Fruit fly (Drosophila melanogaster): ENCODE measurements around the gene CG34268.

The CG34268 gene

dm6 chr3L:500351-501015, at the start of gene CG34268, which contains the start of gene CG34267:
Gene CG34268, plus strand, starts transcription at chr3L:500965.
Gene CG34267, minus strand, starts transcription at chr3L:500451.
- no peak for TF ChIP-seq brk (GFP tag; optimal IDR thresholded peaks at IDR 0.05)
- no peak for TF ChIP-seq HLH106 (tag; optimal IDR thresholded peaks at IDR 0.05)
- no peak for TF ChIP-seq CG9705 (GFP tag; optimal IDR thresholded peaks at IDR 0.05)
- no peak for TF ChIP-seq Hr78 (GFP tag; optimal IDR thresholded peaks at IDR 0.05)
- no peak for TF ChIP-seq fru (GFP tag; optimal IDR thresholded peaks at IDR 0.05)
- TF ChIP-seq psq (GFP tag; optimal IDR thresholded peaks at IDR 0.05): no peak
- no peak for TF ChIP-seq dl (GFP tag; optimal IDR thresholded peaks at IDR 0.05; ENCODE audit: insufficient read depth in 1 of 2, partially characterized antibody in 2 of 2)
- no peak for TF ChIP-seq dsf (GFP tag; optimal IDR thresholded peaks at IDR 0.05; ENCODE audit: borderline replicate concordance)
- TF ChIP-seq jim (GFP tag; optimal IDR thresholded peaks at IDR 0.05): no peak
- no peak for TF ChIP-seq Dif (GFP tag; optimal IDR thresholded peaks at IDR 0.05; ENCODE audit: partially characterized antibody)
- no peak for TF ChIP-seq Hr83 (GFP tag; optimal IDR thresholded peaks at IDR 0.05; ENCODE audit: poor library complexity, severe bottlenecking)
- TF ChIP-seq CrebA (GFP tag; optimal IDR thresholded peaks at IDR 0.05; ENCODE audit: borderline replicate concordance): no peak
- TF ChIP-seq Hnf4 (GFP tag; optimal IDR thresholded peaks at IDR 0.05): no peak

dm6 chr3L:454802-455579, 45.8 kb upstream of the CG34268 start:
- TF ChIP-seq pan (optimal IDR thresholded peaks at IDR 0.05) (no peak), br (GFP tag; optimal IDR thresholded peaks at IDR 0.05) (no peak)

dm6 chr3L:456378-456777, 44.4 kb upstream of the CG34268 start:
- TF ChIP-seq Abd-B (GFP tag; optimal IDR thresholded peaks at IDR 0.05) (no peak), CG9705 (GFP tag; optimal IDR thresholded peaks at IDR 0.05) (no peak), Jra (GFP tag; optimal IDR thresholded peaks at IDR 0.05) (no peak)

DNA sequence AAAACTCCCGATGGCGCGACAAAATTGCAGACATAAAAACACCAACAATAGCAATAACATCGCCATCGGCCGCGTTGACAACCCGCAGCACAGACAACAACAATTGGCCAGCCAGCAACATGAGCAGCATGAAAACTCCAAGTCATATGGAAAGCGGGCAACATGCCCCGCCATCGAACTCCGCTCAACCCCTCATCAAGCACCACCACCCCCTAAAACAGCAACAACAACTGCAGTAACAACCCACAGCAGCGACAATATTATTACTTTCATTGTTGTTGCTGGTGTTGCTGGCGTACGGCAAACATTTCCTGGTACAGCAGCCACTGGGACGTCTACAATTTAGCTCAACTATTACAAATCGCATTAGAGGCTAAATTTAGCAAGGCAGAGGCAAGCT, 43.4 kb upstream of the CG34268 start:
- no peak for TF ChIP-seq woc (GFP tag; optimal IDR thresholded peaks at IDR 0.05)
- no peak for TF ChIP-seq CrebA (GFP tag; optimal IDR thresholded peaks at IDR 0.05; ENCODE audit: borderline replicate concordance)
- no peak for TF ChIP-seq Abd-B (GFP tag; optimal IDR thresholded peaks at IDR 0.05)
- TF ChIP-seq Hnf4 (GFP tag; optimal IDR thresholded peaks at IDR 0.05): no peak
- TF ChIP-seq sv (GFP tag; optimal IDR thresholded peaks at IDR 0.05): no peak
- TF ChIP-seq br (GFP tag; optimal IDR thresholded peaks at IDR 0.05): no peak
- no peak for TF ChIP-seq fru (GFP tag; optimal IDR thresholded peaks at IDR 0.05)
- TF ChIP-seq Mio (GFP tag; optimal IDR thresholded peaks at IDR 0.05): no peak
- TF ChIP-seq dl (GFP tag; optimal IDR thresholded peaks at IDR 0.05; ENCODE audit: insufficient read depth in 1 of 2, partially characterized antibody in 2 of 2): no peak
- no peak for TF ChIP-seq sage (GFP tag; optimal IDR thresholded peaks at IDR 0.05)

DNA sequence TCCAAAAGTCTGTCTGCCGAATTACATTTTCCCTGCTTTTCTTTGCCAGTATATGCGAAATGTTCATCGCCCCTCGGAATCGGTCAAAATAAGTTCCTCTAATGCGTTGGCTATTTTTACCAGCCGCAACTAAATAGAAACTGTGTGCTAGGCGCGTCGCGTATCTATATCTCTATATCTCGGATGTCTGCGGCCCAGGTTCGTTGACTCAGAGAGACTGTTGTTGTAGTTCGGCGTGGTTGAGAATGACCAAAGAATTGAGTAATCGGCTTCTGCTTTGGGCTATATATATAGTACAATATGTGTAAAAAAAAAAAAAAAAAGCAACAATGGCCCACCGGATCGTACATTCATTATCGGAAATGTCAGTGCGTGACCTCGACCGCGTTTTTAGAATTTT, 35.3 kb upstream of the CG34268 start:
- TF ChIP-seq tai (GFP tag; optimal IDR thresholded peaks at IDR 0.05) (no peak), dmrt93B (GFP tag; optimal IDR thresholded peaks at IDR 0.05) (no peak), dl (GFP tag; optimal IDR thresholded peaks at IDR 0.05; ENCODE audit: insufficient read depth in 1 of 2, partially characterized antibody in 2 of 2) (no peak), sv (GFP tag; optimal IDR thresholded peaks at IDR 0.05) (no peak), HLH106 (tag; optimal IDR thresholded peaks at IDR 0.05) (no peak), jim (GFP tag; optimal IDR thresholded peaks at IDR 0.05) (no peak), br (GFP tag; optimal IDR thresholded peaks at IDR 0.05) (no peak), usp (GFP tag; optimal IDR thresholded peaks at IDR 0.05) (no peak), pan (optimal IDR thresholded peaks at IDR 0.05) (no peak), Dfd (GFP tag; optimal IDR thresholded peaks at IDR 0.05) (no peak), Mio (GFP tag; optimal IDR thresholded peaks at IDR 0.05) (no peak), fru (GFP tag; optimal IDR thresholded peaks at IDR 0.05) (no peak), Jra (GFP tag; optimal IDR thresholded peaks at IDR 0.05) (no peak), Rel (GFP tag; optimal IDR thresholded peaks at IDR 0.05) (no peak), Rel (tag; optimal IDR thresholded peaks at IDR 0.05) (no peak), CG32264 (GFP tag; optimal IDR thresholded peaks at IDR 0.05) (no peak)

All from whole organism, wandering third instar larva.